Worm (Caenorhabditis elegans) whole organism, L4 larva: ENCODE data around the gene misc-1.

Experiments used
- ceh-82 ChIP-seq: sonication (generic microtip); optimal IDR thresholded peaks from 2 replicates; lab custom pipeline; 2017; ENCODE audit warnings: missing biosample characterization, missing genetic modification characterization
- mdl-1 ChIP-seq, 2 experiments: fragments of 150-350 bp in 1 of 2; sonication (generic microtip) in 1 of 2; optimal IDR thresholded peaks; 2 replicates each; lab custom pipeline; 2014 to 2017; ENCODE audit warnings: missing biosample characterization in 2 of 2, missing genetic modification characterization in 2 of 2
- pha-4 ChIP-seq, 2 experiments: fragments of 150-350 bp in 1 of 2; fragments of 200-800 bp in 1 of 2; sonication (Bioruptor generic) in 1 of 2; IDR thresholded peaks in 1 of 2; optimal IDR thresholded peaks in 1 of 2; 2 replicates each; pipeline versions ENCODE4 v1.3.6 to Lab custom; 2014 to 2022; ENCODE audit warnings: missing genetic modification characterization in 2 of 2, missing genetic modification reagents in 2 of 2, missing biosample characterization in 1 of 2, missing compliant biosample characterization in 1 of 2

- TF ChIP-seq mdl-1 (tag; optimal IDR thresholded peaks at IDR 0.05; lab: Kevin White, UChicago) (no peak), ceh-82 (tag; lab: Kevin White, UChicago) (no peak), pha-4 (GFP tag; IDR thresholded peaks at IDR 0.05; lab: Robert Waterston, UW) (no peak), pha-4 (tag; optimal IDR thresholded peaks at IDR 0.05; lab: Kevin White, UChicago) (no peak)
Observed at ce11 chrII:286551-286724, at the start of gene misc-1.
